Worm (Caenorhabditis elegans): ENCODE measurements around the gene F41E6.8.

F41E6.8 gene

ce11 chrV:8599192-8599591 lies 2.1 kb downstream of the F41E6.8 start, which contains the start of gene F41E6.7:
Gene F41E6.7 (minus strand): TSS chrV:8599292.
- no peak for TF ChIP-seq unc-39 (tag; optimal IDR thresholded peaks at IDR 0.05)
- TF ChIP-seq unc-62 (GFP tag; optimal IDR thresholded peaks at IDR 0.05 in 1 of 2), result no peak
- TF ChIP-seq unc-62 (tag; optimal IDR thresholded peaks at IDR 0.05), result no peak
- no peak for TF ChIP-seq lin-13 (GFP tag; optimal IDR thresholded peaks at IDR 0.05)
- no peak for TF ChIP-seq daf-19 (GFP tag; conservative IDR thresholded peaks at IDR 0.05)
- no peak for TF ChIP-seq rbr-2 (tag; optimal IDR thresholded peaks at IDR 0.05)
- no peak for TF ChIP-seq zag-1 (tag; optimal IDR thresholded peaks at IDR 0.05)
- TF ChIP-seq ztf-7 (tag; optimal IDR thresholded peaks at IDR 0.05), result no peak
- no peak for TF ChIP-seq arid-1 (GFP tag; conservative IDR thresholded peaks at IDR 0.05)
- no peak for TF ChIP-seq ctbp-1 (GFP tag; IDR thresholded peaks at IDR 0.05)
- TF ChIP-seq madf-5 (GFP tag; IDR thresholded peaks at IDR 0.05), result no peak
- no peak for TF ChIP-seq ZK337.2 (GFP tag; IDR thresholded peaks at IDR 0.05)
- TF ChIP-seq mdl-1 (tag; optimal IDR thresholded peaks at IDR 0.05), result no peak
- TF ChIP-seq ZK546.5 (tag; optimal IDR thresholded peaks at IDR 0.05), result no peak
- TF ChIP-seq D1046.2 (GFP tag; IDR thresholded peaks at IDR 0.05), result no peak
- TF ChIP-seq fkh-10 (GFP tag; optimal IDR thresholded peaks at IDR 0.05), result no peak
- no peak for TF ChIP-seq mep-1 (tag; optimal IDR thresholded peaks at IDR 0.05)
- TF ChIP-seq gei-8 (GFP tag; optimal IDR thresholded peaks at IDR 0.05), result no peak
- TF ChIP-seq T26A8.4 (GFP tag; IDR thresholded peaks at IDR 0.05), result no peak
- no peak for TF ChIP-seq dve-1 (tag; optimal IDR thresholded peaks at IDR 0.05; ENCODE audit: insufficient read depth)
- TF ChIP-seq F37D6.2 (tag; optimal IDR thresholded peaks at IDR 0.05), result no peak

- TF ChIP-seq nhr-6 (tag; optimal IDR thresholded peaks at IDR 0.05) (no peak), dmd-8 (GFP tag; IDR thresholded peaks at IDR 0.05) (no peak), pha-4 (GFP tag; IDR thresholded peaks at IDR 0.05) (no peak), pha-4 (tag; optimal IDR thresholded peaks at IDR 0.05) (no peak), fkh-10 (GFP tag; optimal IDR thresholded peaks at IDR 0.05) (no peak), lin-13 (GFP tag; optimal IDR thresholded peaks at IDR 0.05) (no peak), nhr-28 (tag; optimal IDR thresholded peaks at IDR 0.05) (peak; percentile 12), hlh-30 (tag; optimal IDR thresholded peaks at IDR 0.05; ENCODE audit: insufficient read depth) (peak; percentile 92), spr-1 (tag; optimal IDR thresholded peaks at IDR 0.05) (no peak), spr-3 (GFP tag; optimal IDR thresholded peaks at IDR 0.05) (no peak), F44E2.7 (GFP tag; IDR thresholded peaks at IDR 0.05) (no peak), mes-2 (tag; optimal IDR thresholded peaks at IDR 0.05; ENCODE audit: poor library complexity, severe bottlenecking) (no peak), nhr-42 (GFP tag; IDR thresholded peaks at IDR 0.05) (no peak), nhr-11 (tag; optimal IDR thresholded peaks at IDR 0.05) (peak; percentile 68), nhr-76 (tag; optimal IDR thresholded peaks at IDR 0.05) (no peak), hmg-1.1 (GFP tag; IDR thresholded peaks at IDR 0.05) (0 out of 2 replicates have a peak, but pooled peaks have one; percentile 17), mxl-3 (GFP tag; optimal IDR thresholded peaks at IDR 0.05) (no peak), unc-39 (tag; optimal IDR thresholded peaks at IDR 0.05) (no peak), daf-16 (GFP tag; optimal IDR thresholded peaks at IDR 0.05) (peak in 1 of 2 experiments; percentile 44), daf-16 (tag; optimal IDR thresholded peaks at IDR 0.05) (no peak), F10B5.3 (tag; optimal IDR thresholded peaks at IDR 0.05) (no peak), dmd-9 (GFP tag; IDR thresholded peaks at IDR 0.05) (no peak), unc-62 (GFP tag; optimal IDR thresholded peaks at IDR 0.05 in 1 of 2) (peak in 1 of 2 experiments; percentile 77), unc-62 (tag; optimal IDR thresholded peaks at IDR 0.05) (no peak), snpc-1.2 (GFP tag; IDR thresholded peaks at IDR 0.05) (no peak), vab-7 (GFP tag; IDR thresholded peaks at IDR 0.05) (no peak), ceh-32 (tag; optimal IDR thresholded peaks at IDR 0.05; ENCODE audit: poor library complexity) (no peak), pqm-1 (tag; optimal IDR thresholded peaks at IDR 0.05) (no peak), Y75B8A.6 (GFP tag; IDR thresholded peaks at IDR 0.05) (no peak), zip-2 (tag; optimal IDR thresholded peaks at IDR 0.05) (no peak), ceh-62 (tag; optimal IDR thresholded peaks at IDR 0.05) (no peak), hlh-11 (tag; optimal IDR thresholded peaks at IDR 0.05) (peak; percentile 70), ztf-11 (tag; optimal IDR thresholded peaks at IDR 0.05) (no peak), zfp-2 (tag; optimal IDR thresholded peaks at IDR 0.05) (no peak)
These were observed 7.0 kb downstream of the F41E6.8 start, which contains the start of gene tag-196 for ce11 chrV:8594105-8594964. Gene tag-196 (plus strand): TSS chrV:8594914.
